1 fruit fly cellular context compared by ENCODE assay signal in genomic region chr2L:16859566-16859965, dm6.
TF ChIP-seq lines count a peak whose summit lies in the region.

No protein-coding gene starts in this region.

TF ChIP-seq in whole organism, embryonic, 481 proteins besides CTCF, POLR2A, EP300 and RAD21 (continued from another document):
- TF ChIP-seq phol (tag; optimal IDR thresholded peaks at IDR 0.05; lab: Kevin White, UChicago) (peak; percentile 29), bsh (GFP tag; optimal IDR thresholded peaks at IDR 0.05; lab: Kevin White, UChicago) (peak in 1 of 2 experiments; percentile 51), CG4404 (GFP tag; IDR thresholded peaks at IDR 0.05; lab: Robert Waterston, UW) (no peak), sens (GFP tag; lab: Kevin White, UChicago) (peak; percentile 40), PHDP (tag; optimal IDR thresholded peaks at IDR 0.05; lab: Kevin White, UChicago) (peak; percentile 41), CG8388 (GFP tag; optimal IDR thresholded peaks at IDR 0.05; lab: Kevin White, UChicago) (peak; percentile 36), Rfx (GFP tag; IDR thresholded peaks at IDR 0.05; lab: Robert Waterston, UW) (0 out of 2 replicates have a peak, but pooled peaks have one; percentile 41), Dfd (GFP tag; optimal IDR thresholded peaks at IDR 0.05; lab: Kevin White, UChicago) (no peak), CG15601 (tag; optimal IDR thresholded peaks at IDR 0.05; lab: Kevin White, UChicago) (peak; percentile 18), gcm (GFP tag; optimal IDR thresholded peaks at IDR 0.05; lab: Kevin White, UChicago) (peak; percentile 17), jing (GFP tag; optimal IDR thresholded peaks at IDR 0.05; lab: Kevin White, UChicago) (no peak), Ravus (GFP tag; IDR thresholded peaks at IDR 0.05; lab: Robert Waterston, UW) (no peak), CG11504 (tag; optimal IDR thresholded peaks at IDR 0.05; lab: Kevin White, UChicago) (peak; percentile 45), pita (GFP tag; optimal IDR thresholded peaks at IDR 0.05; lab: Kevin White, UChicago) (peak; percentile 35), tio (GFP tag; optimal IDR thresholded peaks at IDR 0.05; lab: Kevin White, UChicago) (no peak), tap (tag; optimal IDR thresholded peaks at IDR 0.05; lab: Kevin White, UChicago) (peak; percentile 25), CG2678 (tag; optimal IDR thresholded peaks at IDR 0.05; lab: Kevin White, UChicago) (peak; percentile 19), grau (tag; optimal IDR thresholded peaks at IDR 0.05; lab: Kevin White, UChicago) (peak; percentile 34), toy (GFP tag; IDR thresholded peaks at IDR 0.05; lab: Robert Waterston, UW) (no peak), unpg (GFP tag; optimal IDR thresholded peaks at IDR 0.05; lab: Kevin White, UChicago) (peak; percentile 44), sr (GFP tag; IDR thresholded peaks at IDR 0.05; lab: Robert Waterston, UW) (no peak), gem (tag; optimal IDR thresholded peaks at IDR 0.05; lab: Kevin White, UChicago) (peak; percentile 73), CoRest (tag; optimal IDR thresholded peaks at IDR 0.05; lab: Kevin White, UChicago) (peak; percentile 14), CG12391 (tag; optimal IDR thresholded peaks at IDR 0.05; lab: Kevin White, UChicago) (peak; percentile 37), CG18262 (tag; optimal IDR thresholded peaks at IDR 0.05; lab: Kevin White, UChicago) (peak; percentile 22), Sox102F (GFP tag; optimal IDR thresholded peaks at IDR 0.05; lab: Kevin White, UChicago) (peak; percentile 4), Hr51 (GFP tag; optimal IDR thresholded peaks at IDR 0.05; lab: Kevin White, UChicago) (peak in 1 of 2 experiments; percentile 41), NFAT (GFP tag; IDR thresholded peaks at IDR 0.05; lab: Robert Waterston, UW) (no peak), repo (GFP tag; optimal IDR thresholded peaks at IDR 0.05; lab: Kevin White, UChicago) (no peak), stwl (tag; optimal IDR thresholded peaks at IDR 0.05; lab: Kevin White, UChicago) (peak; percentile 16)
TF ChIP-seq in whole organism, embryonic: peak in this region for 38.
